Worm (Caenorhabditis elegans): ENCODE results near the gene F47G3.4.

DNA sequence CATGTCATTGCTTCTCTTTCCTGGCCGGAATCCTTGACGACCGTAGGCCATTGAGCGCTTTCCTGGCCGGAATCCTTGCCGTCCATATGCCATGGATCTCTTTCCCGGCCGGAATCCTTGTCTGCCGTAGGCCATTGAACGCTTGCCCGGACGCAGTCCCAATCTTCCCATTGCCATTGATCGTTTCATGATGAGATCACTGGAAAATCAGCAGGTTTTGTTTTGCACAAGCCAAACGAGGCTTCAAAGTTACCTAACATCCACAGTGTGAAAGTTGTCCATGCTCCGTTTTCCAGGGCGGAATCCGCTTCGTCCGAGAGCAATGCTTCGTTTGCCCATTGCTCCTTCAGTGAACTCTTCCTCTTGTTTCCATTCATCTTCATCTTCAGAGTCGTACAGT is 37.3 kb upstream of the F47G3.4 start:
- no peak for TF ChIP-seq ceh-28 (tag; optimal IDR thresholded peaks at IDR 0.05)
- no peak for TF ChIP-seq unc-39 (tag; optimal IDR thresholded peaks at IDR 0.05)
- TF ChIP-seq zag-1 (tag; optimal IDR thresholded peaks at IDR 0.05) = no peak
